Worm (Caenorhabditis elegans) whole organism, young adult: ENCODE data around the gene sid-5.
A peak's percentile ranks its signal among the peaks of the same experiment; 100 is the strongest.
"Not testable (repeated sequence)": the region's sequence is repeated elsewhere in the genome, so short reads cannot be mapped to it uniquely, and the experiment has no call there.

Experiments used
- B0019.2 ChIP-seq: fragments of 200-800 bp; sonication (Bioruptor generic); conservative IDR thresholded peaks from 2 replicates; pipeline ENCODE4 v1.3.6; 2022; ENCODE audit warnings: missing genetic modification reagents, missing genetic modification characterization, missing compliant biosample characterization
- C17E4.6 ChIP-seq: fragments of 200-800 bp; sonication (Bioruptor generic); IDR thresholded peaks from 2 replicates; pipeline ENCODE4 v1.3.6; 2022; ENCODE audit warnings: missing genetic modification reagents, missing genetic modification characterization, missing compliant biosample characterization
- F23B12.7 ChIP-seq: sonication (generic microtip); optimal IDR thresholded peaks from 2 replicates; lab custom pipeline; 2017; ENCODE audit warnings: missing genetic modification characterization, mild to moderate bottlenecking, missing compliant biosample characterization, antibody characterized with exemption, moderate library complexity; ENCODE audit not compliant: insufficient read depth
- F33H1.4 ChIP-seq: fragments of 200-800 bp; sonication (Bioruptor generic); IDR thresholded peaks from 2 replicates; pipeline ENCODE4 v1.3.6; 2022; ENCODE audit warnings: missing genetic modification reagents, missing genetic modification characterization, missing compliant biosample characterization
- F37B4.10 ChIP-seq: fragments of 200-800 bp; sonication (Bioruptor generic); IDR thresholded peaks from 2 replicates; pipeline ENCODE4 v1.3.6; 2022; ENCODE audit warnings: missing genetic modification characterization, missing compliant biosample characterization
- F57A8.1 ChIP-seq: fragments of 200-800 bp; sonication (Bioruptor generic); optimal IDR thresholded peaks from 2 replicates; lab custom pipeline; 2018; ENCODE audit warnings: mild to moderate bottlenecking, missing genetic modification characterization, moderate library complexity, missing compliant biosample characterization
- T07F8.4 ChIP-seq: sonication (generic microtip); optimal IDR thresholded peaks from 2 replicates; lab custom pipeline; 2016; ENCODE audit warnings: mild to moderate bottlenecking, missing genetic modification characterization, moderate library complexity, missing compliant biosample characterization
- Y67H2A.10 ChIP-seq: fragments of 200-800 bp; sonication (Bioruptor generic); conservative IDR thresholded peaks from 2 replicates; pipeline ENCODE4 v1.3.6; 2022; ENCODE audit warnings: missing genetic modification reagents, missing genetic modification characterization, missing compliant biosample characterization
- athp-1 ChIP-seq: sonication (generic microtip); optimal IDR thresholded peaks from 2 replicates; lab custom pipeline; 2017; ENCODE audit warnings: mild to moderate bottlenecking, missing genetic modification characterization, missing compliant biosample characterization
- attf-5 ChIP-seq: fragments of 200-800 bp; sonication (Bioruptor generic); optimal IDR thresholded peaks from 2 replicates; lab custom pipeline; 2018; ENCODE audit warnings: mild to moderate bottlenecking, missing genetic modification characterization, missing compliant biosample characterization
- bed-1 ChIP-seq: fragments of 200-800 bp; sonication (Bioruptor generic); IDR thresholded peaks from 2 replicates; pipeline ENCODE4 v1.3.6; 2022; ENCODE audit warnings: missing genetic modification reagents, missing genetic modification characterization, missing compliant biosample characterization
- bed-2 ChIP-seq: fragments of 200-800 bp; sonication (Bioruptor generic); IDR thresholded peaks from 2 replicates; pipeline ENCODE4 v1.3.6; 2022; ENCODE audit warnings: missing genetic modification reagents, missing genetic modification characterization, missing compliant biosample characterization
- ccch-3 ChIP-seq: fragments of 200-800 bp; sonication (Bioruptor generic); optimal IDR thresholded peaks from 2 replicates; lab custom pipeline; 2018; ENCODE audit warnings: mild to moderate bottlenecking, missing genetic modification characterization, missing compliant biosample characterization
- cebp-1 ChIP-seq, 2 experiments: fragments of 200-800 bp in 1 of 2; sonication (Bioruptor generic) in 1 of 2; sonication (generic microtip) in 1 of 2; IDR thresholded peaks in 1 of 2; optimal IDR thresholded peaks in 1 of 2; 2 replicates each; pipeline versions ENCODE4 v1.3.6 to Lab custom; 2017 to 2022; ENCODE audit warnings: missing compliant biosample characterization in 2 of 2, missing genetic modification characterization in 2 of 2, mild to moderate bottlenecking in 1 of 2, missing genetic modification reagents in 1 of 2, moderate library complexity in 1 of 2
- cebp-2 ChIP-seq: fragments of 200-800 bp; sonication (Bioruptor generic); IDR thresholded peaks from 2 replicates; pipeline ENCODE4 v1.3.6; 2022; ENCODE audit warnings: missing genetic modification characterization, missing compliant biosample characterization
- ceh-40 ChIP-seq: fragments of 200-800 bp; sonication (Bioruptor generic); IDR thresholded peaks from 2 replicates; pipeline ENCODE4 v1.3.6; 2022; ENCODE audit warnings: missing genetic modification characterization, missing compliant biosample characterization
- ceh-91 ChIP-seq: fragments of 200-800 bp; sonication (Bioruptor generic); IDR thresholded peaks from 2 replicates; pipeline ENCODE4 v1.3.6; 2022; ENCODE audit warnings: missing genetic modification reagents, missing genetic modification characterization, missing compliant biosample characterization
- dox-1 ChIP-seq: fragments of 200-800 bp; sonication (Bioruptor generic); IDR thresholded peaks from 2 replicates; pipeline ENCODE4 v1.3.6; 2022; ENCODE audit warnings: missing genetic modification reagents, missing genetic modification characterization, missing compliant biosample characterization
- dpl-1 ChIP-seq: fragments of 150-350 bp; optimal IDR thresholded peaks from 2 replicates; lab custom pipeline; 2014; ENCODE audit warnings: missing biosample characterization, missing genetic modification reagents, missing genetic modification characterization
- hmg-20 ChIP-seq: fragments of 200-800 bp; sonication (Bioruptor generic); IDR thresholded peaks from 2 replicates; pipeline ENCODE4 v1.3.6; 2022; ENCODE audit warnings: missing genetic modification reagents, missing genetic modification characterization, missing compliant biosample characterization
- lag-1 ChIP-seq: fragments of 200-800 bp; sonication (Bioruptor generic); IDR thresholded peaks from 2 replicates; pipeline ENCODE4 v1.3.6; 2022; ENCODE audit warnings: missing genetic modification reagents, missing genetic modification characterization, missing compliant biosample characterization
- let-607 ChIP-seq, 2 experiments: fragments of 200-800 bp in 1 of 2; sonication (Bioruptor generic) in 1 of 2; sonication (generic microtip) in 1 of 2; optimal IDR thresholded peaks; 2 replicates each; lab custom pipeline; 2016 to 2018; ENCODE audit warnings: mild to moderate bottlenecking in 2 of 2, missing compliant biosample characterization in 2 of 2, missing genetic modification characterization in 2 of 2, moderate library complexity in 2 of 2, missing genotype in 1 of 2
- lin-26 ChIP-seq: fragments of 200-800 bp; sonication (Bioruptor generic); IDR thresholded peaks from 2 replicates; pipeline ENCODE4 v1.3.6; 2022; ENCODE audit warnings: missing genetic modification reagents, missing genetic modification characterization, missing compliant biosample characterization
- lin-35 ChIP-seq, 3 experiments: fragments of 150-350 bp in 2 of 3; sonication (generic microtip) in 1 of 3; optimal IDR thresholded peaks; 2 replicates each; lab custom pipeline; 2014 to 2018; ENCODE audit warnings: missing biosample characterization in 3 of 3, missing genetic modification characterization in 3 of 3, missing genetic modification reagents in 3 of 3
- madf-6 ChIP-seq: fragments of 200-800 bp; sonication (Bioruptor generic); IDR thresholded peaks from 2 replicates; pipeline ENCODE4 v1.3.6; 2022; ENCODE audit warnings: missing genetic modification reagents, missing genetic modification characterization, missing compliant biosample characterization
- nhr-120 ChIP-seq: fragments of 200-800 bp; sonication (Bioruptor generic); IDR thresholded peaks from 2 replicates; pipeline ENCODE4 v1.3.6; 2022; ENCODE audit warnings: missing genetic modification characterization, missing compliant biosample characterization
- sdz-38 ChIP-seq: sonication (generic microtip); optimal IDR thresholded peaks from 2 replicates; lab custom pipeline; 2016; ENCODE audit warnings: missing genotype, missing genetic modification characterization, missing compliant biosample characterization
- snpc-1.1 ChIP-seq: sonication (generic microtip); optimal IDR thresholded peaks from 2 replicates; lab custom pipeline; 2017; ENCODE audit warnings: missing genetic modification characterization, mild to moderate bottlenecking, missing compliant biosample characterization, antibody characterized with exemption, moderate library complexity, missing genotype, missing genetic modification reagents; ENCODE audit not compliant: insufficient read depth
- sptf-2 ChIP-seq: fragments of 200-800 bp; sonication (Bioruptor generic); optimal IDR thresholded peaks from 2 replicates; lab custom pipeline; 2018; ENCODE audit warnings: mild to moderate bottlenecking, missing genetic modification characterization, missing compliant biosample characterization
- tlf-1 ChIP-seq: fragments of 200-800 bp; sonication (Bioruptor generic); optimal IDR thresholded peaks from 2 replicates; lab custom pipeline; 2018; ENCODE audit warnings: mild to moderate bottlenecking, missing genetic modification characterization, missing compliant biosample characterization
- unc-130 ChIP-seq: sonication (generic microtip); optimal IDR thresholded peaks from 2 replicates; lab custom pipeline; 2016; ENCODE audit warnings: missing genetic modification reagents, missing genetic modification characterization, missing compliant biosample characterization
- ztf-18 ChIP-seq: sonication (generic microtip); optimal IDR thresholded peaks from 2 replicates; lab custom pipeline; 2016; ENCODE audit warnings: missing genotype, mild to moderate bottlenecking, missing genetic modification characterization, missing compliant biosample characterization
- ztf-28 ChIP-seq: fragments of 200-800 bp; sonication (Bioruptor generic); IDR thresholded peaks from 2 replicates; pipeline ENCODE4 v1.3.6; 2022; ENCODE audit warnings: missing genetic modification reagents, missing genetic modification characterization, missing compliant biosample characterization

sid-5 gene

DNA sequence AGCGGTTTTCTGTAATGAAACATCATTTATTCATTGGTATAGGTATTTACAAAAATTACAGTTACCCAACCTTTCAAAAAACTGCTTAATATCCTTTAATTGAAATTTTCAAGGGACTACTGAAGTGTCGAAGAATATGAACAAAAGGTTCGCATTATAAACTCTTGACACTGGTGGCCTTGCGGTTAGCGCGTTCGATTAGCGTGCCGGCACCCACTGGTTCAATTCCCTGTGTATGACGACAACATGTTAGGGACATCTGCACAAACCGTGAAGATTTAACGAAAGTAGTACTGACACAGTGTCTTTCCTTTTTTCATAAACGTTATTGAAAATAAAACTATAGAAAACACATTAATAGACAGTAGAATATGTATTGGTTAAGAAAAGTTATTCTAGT lies 36.8 kb upstream of the sid-5 start (continued):
- TF ChIP-seq lin-35 (GFP tag; optimal IDR thresholded peaks at IDR 0.05; lab: Kevin White, UChicago) (peak in 1 of 3 experiments; percentile 76), hmg-20 (peak; percentile 84), cebp-1 (GFP tag; IDR thresholded peaks at IDR 0.05; lab: Robert Waterston, UW) (no peak), cebp-1 (tag; optimal IDR thresholded peaks at IDR 0.05; lab: Kevin White, UChicago) (no peak), let-607 (tag; optimal IDR thresholded peaks at IDR 0.05; lab: Kevin White, UChicago) (peak; percentile 61 to 62), ztf-18 (tag; lab: Kevin White, UChicago) (peak; percentile 76), B0019.2 (GFP tag; lab: Robert Waterston, UW) (no peak), ztf-28 (GFP tag; lab: Robert Waterston, UW) (0 out of 2 replicates have a peak, but pooled peaks have one; percentile 44), ceh-91 (GFP tag; lab: Robert Waterston, UW) (no peak), sdz-38 (tag; lab: Kevin White, UChicago) (no peak), F23B12.7 (tag; lab: Kevin White, UChicago) (peak; percentile 57), bed-1 (GFP tag; lab: Robert Waterston, UW) (0 out of 2 replicates have a peak, but pooled peaks have one; percentile 66), tlf-1 (GFP tag; lab: Kevin White, UChicago) (peak; percentile 54), Y67H2A.10 (GFP tag; lab: Robert Waterston, UW) (0 out of 2 replicates have a peak, but pooled peaks have one; percentile 19), dpl-1 (no peak), F57A8.1 (GFP tag; lab: Kevin White, UChicago) (peak; percentile 89), dox-1 (peak; percentile 90), F37B4.10 (GFP tag; lab: Robert Waterston, UW) (0 out of 2 replicates have a peak, but pooled peaks have one; percentile 42), cebp-2 (GFP tag; lab: Robert Waterston, UW) (peak; percentile 93), F33H1.4 (GFP tag; lab: Robert Waterston, UW) (no peak), bed-2 (GFP tag; lab: Robert Waterston, UW) (peak; percentile 84; the same call in 1 of the 2 replicates), ceh-40 (peak; percentile 80), ccch-3 (GFP tag; lab: Kevin White, UChicago) (no peak), nhr-120 (peak; percentile 90; the same call in 1 of the 2 replicates), T07F8.4 (tag; lab: Kevin White, UChicago) (peak; percentile 84), C17E4.6 (peak; percentile 74), lag-1 (GFP tag; lab: Robert Waterston, UW) (no peak), madf-6 (peak; percentile 73), lin-26 (GFP tag; lab: Robert Waterston, UW) (peak; percentile 96), unc-130 (GFP tag; lab: Kevin White, UChicago) (peak; percentile 6), sptf-2 (peak; percentile 89)

DNA sequence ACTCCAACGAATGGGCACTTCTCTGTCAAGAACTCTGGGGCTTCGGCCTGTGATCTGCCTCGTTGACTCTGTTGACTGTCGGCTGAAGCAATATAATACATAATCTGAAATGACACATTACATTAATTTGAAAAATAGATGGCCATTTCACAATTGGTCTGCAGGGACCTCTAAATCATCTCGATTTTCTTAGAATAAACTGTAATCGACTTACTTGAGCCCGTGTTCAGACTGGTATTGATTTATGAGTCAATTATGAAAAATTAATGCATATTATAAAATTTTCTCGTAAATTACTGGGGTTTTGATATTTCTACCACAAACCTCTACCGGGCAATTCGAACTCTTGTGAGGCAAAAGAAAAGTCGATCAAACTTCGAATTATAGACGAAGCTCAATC lies 35.9 kb upstream of the sid-5 start, which contains the start of gene C53B7.6:
C53B7.6 (minus strand) TSS at position 101 of the 400 bp plus-strand sequence.
- not testable (repeated sequence) for TF ChIP-seq snpc-1.1 (tag; lab: Kevin White, UChicago); ceh-91 (GFP tag; lab: Robert Waterston, UW); attf-5 (GFP tag; lab: Kevin White, UChicago)

DNA sequence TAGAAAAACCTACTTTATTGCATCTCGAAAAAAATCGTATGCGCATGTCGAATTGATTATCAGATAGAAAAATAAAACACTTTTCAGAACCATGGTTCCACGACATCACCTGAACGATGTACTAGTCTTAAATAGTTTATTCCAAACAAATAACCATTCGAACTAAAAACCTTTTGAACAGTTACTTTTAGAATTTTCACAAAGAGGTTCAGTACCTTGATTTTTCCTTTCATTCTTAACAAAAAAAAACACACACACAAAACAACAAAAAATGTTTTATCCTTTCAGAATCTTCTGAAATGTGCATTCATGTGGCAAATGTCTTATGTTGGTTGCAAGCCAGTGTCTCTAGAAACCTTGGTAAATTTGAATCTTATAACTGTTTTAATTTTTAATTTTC lies 29.8 kb upstream of the sid-5 start, which contains the start of gene F41C6.4:
F41C6.4 (minus strand) TSS at position 101 of the 400 bp plus-strand sequence.
- TF ChIP-seq athp-1 (tag; lab: Kevin White, UChicago) (no peak), cebp-1 (GFP tag; IDR thresholded peaks at IDR 0.05; lab: Robert Waterston, UW) (no peak), cebp-1 (tag; optimal IDR thresholded peaks at IDR 0.05; lab: Kevin White, UChicago) (no peak), lin-35 (GFP tag; optimal IDR thresholded peaks at IDR 0.05; lab: Kevin White, UChicago) (no peak)
- TF ChIP-seq, all 124 proteins: peak for 0
